Fruit fly (Drosophila melanogaster): ENCODE measurements around the gene NijA.

Gene NijA

DNA sequence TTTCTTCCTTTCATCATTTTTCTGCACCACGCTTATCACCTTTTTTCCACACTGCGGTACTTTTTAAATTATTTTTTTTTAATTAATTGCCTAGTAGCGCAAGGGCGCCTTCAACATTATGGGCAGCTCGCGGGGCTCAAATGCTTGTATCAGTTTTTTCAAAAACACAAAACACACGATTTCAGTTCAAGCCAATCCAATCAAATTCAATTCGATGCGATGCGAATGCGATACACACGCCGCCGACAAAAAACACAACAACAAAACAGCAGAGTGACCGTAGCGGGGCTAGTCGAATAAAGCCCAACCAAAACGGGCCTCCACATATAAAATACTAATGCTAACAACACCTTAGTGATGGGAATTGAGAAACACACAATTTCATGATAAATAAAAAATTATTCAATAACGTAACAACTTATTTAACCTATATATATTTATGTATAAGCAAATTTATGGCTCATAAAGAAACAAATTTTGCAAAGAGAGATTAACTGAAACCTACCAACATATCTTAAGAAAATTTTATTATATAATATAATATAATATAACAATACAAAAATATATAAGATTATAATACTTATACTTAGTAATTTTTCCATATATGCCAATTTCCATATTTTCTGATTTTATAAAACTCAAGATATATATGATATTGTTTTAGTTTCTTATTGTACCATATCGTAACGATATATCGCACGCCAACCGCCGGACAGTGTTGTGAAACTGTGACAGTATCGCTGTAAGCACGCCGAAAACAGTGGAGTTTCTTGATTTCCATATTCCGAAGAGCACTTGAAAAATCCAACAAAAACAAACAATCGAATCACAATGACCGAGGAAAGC, 35.7 kb downstream of the NijA start, which contains the start of the genes CG32066 and CG8003 (continued):
- TF ChIP-seq HmgD (GFP tag; optimal IDR thresholded peaks at IDR 0.05) (no peak), fd96Cb (tag; optimal IDR thresholded peaks at IDR 0.05) (no peak), al (GFP tag; IDR thresholded peaks at IDR 0.05) (no peak), crc (GFP tag; optimal IDR thresholded peaks at IDR 0.05) (no peak), CG14667 (GFP tag; IDR thresholded peaks at IDR 0.05) (no peak), CG8359 (GFP tag; optimal IDR thresholded peaks at IDR 0.05; ENCODE audit: borderline replicate concordance) (no peak), ap (GFP tag; IDR thresholded peaks at IDR 0.05) (no peak), pfk (GFP tag; optimal IDR thresholded peaks at IDR 0.05) (no peak), CG7786 (GFP tag; optimal IDR thresholded peaks at IDR 0.05) (no peak), chif (GFP tag; optimal IDR thresholded peaks at IDR 0.05) (no peak), Bdp1 (GFP tag; optimal IDR thresholded peaks at IDR 0.05) (no peak), Taf1 (GFP tag; IDR thresholded peaks at IDR 0.05) (no peak), sr (GFP tag; IDR thresholded peaks at IDR 0.05) (no peak), CG6813 (GFP tag; optimal IDR thresholded peaks at IDR 0.05) (peak; percentile 9), cato (GFP tag; optimal IDR thresholded peaks at IDR 0.05; ENCODE audit: borderline replicate concordance) (no peak), CG42726 (GFP tag; IDR thresholded peaks at IDR 0.05; ENCODE audit: partially characterized antibody) (peak; percentile 81), CG2875 (GFP tag; optimal IDR thresholded peaks at IDR 0.05) (no peak), CG16863 (GFP tag; optimal IDR thresholded peaks at IDR 0.05) (no peak), wor (GFP tag; IDR thresholded peaks at IDR 0.05) (no peak), CG17568 (GFP tag; optimal IDR thresholded peaks at IDR 0.05) (peak; percentile 61), chinmo (GFP tag; IDR thresholded peaks at IDR 0.05; ENCODE audit: partially characterized antibody) (peak; percentile 61; the same call in 2 of the 4 replicates), pita (GFP tag; optimal IDR thresholded peaks at IDR 0.05) (no peak), CG17186 (GFP tag; optimal IDR thresholded peaks at IDR 0.05) (no peak), hb (GFP tag; IDR thresholded peaks at IDR 0.05; ENCODE audit: partially characterized antibody) (no peak; the same call in 2 of the 3 replicates), CG8281 (tag; optimal IDR thresholded peaks at IDR 0.05) (no peak), Kr (GFP tag; optimal IDR thresholded peaks at IDR 0.05) (no peak), CG11398 (GFP tag; optimal IDR thresholded peaks at IDR 0.05) (no peak), ara (GFP tag; IDR thresholded peaks at IDR 0.05) (no peak), Fer3 (tag; optimal IDR thresholded peaks at IDR 0.05) (peak; percentile 20), Side (GFP tag; optimal IDR thresholded peaks at IDR 0.05) (no peak), Ssrp (tag; optimal IDR thresholded peaks at IDR 0.05) (peak; percentile 22), CG10462 (GFP tag; optimal IDR thresholded peaks at IDR 0.05) (no peak), Nf-YB (GFP tag; optimal IDR thresholded peaks at IDR 0.05) (peak; percentile 22), tgo (GFP tag; IDR thresholded peaks at IDR 0.05) (peak; percentile 35; the same call in 1 of the 3 replicates), CG6175 (GFP tag; IDR thresholded peaks at IDR 0.05) (no peak), wdn (GFP tag; IDR thresholded peaks at IDR 0.05) (no peak), Xrp1 (GFP tag; IDR thresholded peaks at IDR 0.05) (no peak), crol (GFP tag; IDR thresholded peaks at IDR 0.05) (no peak), CG10147 (GFP tag; optimal IDR thresholded peaks at IDR 0.05) (no peak), az2 (GFP tag; optimal IDR thresholded peaks at IDR 0.05) (no peak), CG7271 (tag; optimal IDR thresholded peaks at IDR 0.05) (no peak), CG33557 (GFP tag; optimal IDR thresholded peaks at IDR 0.05) (peak; percentile 19), lmd (GFP tag; IDR thresholded peaks at IDR 0.05) (no peak; the same call in 1 of the 2 replicates), CG4328 (GFP tag; optimal IDR thresholded peaks at IDR 0.05) (no peak), luna (GFP tag; optimal IDR thresholded peaks at IDR 0.05) (no peak), jumu (GFP tag; optimal IDR thresholded peaks at IDR 0.05) (no peak), CG4854 (GFP tag; optimal IDR thresholded peaks at IDR 0.05) (no peak), dimm (GFP tag; IDR thresholded peaks at IDR 0.05) (0 out of 2 replicates have a peak, but pooled peaks have one; percentile 10), caup (GFP tag; optimal IDR thresholded peaks at IDR 0.05; ENCODE audit: severe bottlenecking) (peak; percentile 5)
